Worm (Caenorhabditis elegans): Measurements from ENCODE around the gene jmjd-5.

The jmjd-5 gene

DNA sequence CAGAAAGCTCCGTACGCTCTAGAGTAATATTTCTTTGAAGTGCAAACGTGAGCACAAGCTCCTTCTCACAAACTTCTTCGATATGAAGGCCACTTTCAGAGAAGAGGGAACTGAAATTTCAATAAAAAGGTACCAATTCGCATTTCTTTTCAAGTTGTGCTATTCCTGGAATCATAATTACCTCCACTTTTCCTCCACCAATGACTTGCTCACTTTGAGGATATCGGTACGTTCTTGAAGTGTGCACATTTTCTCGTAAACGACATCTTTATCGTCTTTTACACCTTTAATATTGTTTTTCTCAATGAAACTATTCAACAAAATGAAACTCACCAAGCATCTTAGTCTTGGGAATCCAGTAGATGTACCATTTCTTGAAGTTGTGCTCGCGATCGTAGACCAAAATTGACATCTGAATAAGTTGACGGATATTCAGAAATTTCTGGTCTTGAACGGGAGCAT lies 8.0 kb upstream of the jmjd-5 start, which contains the start of gene scb-1:
Gene scb-1 (minus strand): TSS at position 412 of the 462 bp plus-strand sequence.
- TF ChIP-seq ztf-23 (GFP tag; IDR thresholded peaks at IDR 0.05) = no peak
- no peak for TF ChIP-seq T22C8.4 (GFP tag; IDR thresholded peaks at IDR 0.05)
- no peak for TF ChIP-seq klf-2 (GFP tag; conservative IDR thresholded peaks at IDR 0.05)
- TF ChIP-seq flt-1 (GFP tag; IDR thresholded peaks at IDR 0.05) = no peak
- no peak for TF ChIP-seq tab-1 (GFP tag; IDR thresholded peaks at IDR 0.05)
- no peak for TF ChIP-seq ztf-29 (GFP tag; IDR thresholded peaks at IDR 0.05)
- TF ChIP-seq cog-1 (tag; optimal IDR thresholded peaks at IDR 0.05) = no peak
- no peak for TF ChIP-seq med-1 (GFP tag; optimal IDR thresholded peaks at IDR 0.05; ENCODE audit: insufficient read depth)
- TF ChIP-seq ref-1 (GFP tag; conservative IDR thresholded peaks at IDR 0.05) = no peak

ce11 chrV:11121247-11121646 lies 6.0 kb upstream of the jmjd-5 start:
- TF ChIP-seq ztf-23 (GFP tag; IDR thresholded peaks at IDR 0.05) (no peak), cog-1 (tag; optimal IDR thresholded peaks at IDR 0.05) (no peak), ztf-29 (GFP tag; IDR thresholded peaks at IDR 0.05) (no peak), T22C8.4 (GFP tag; IDR thresholded peaks at IDR 0.05) (no peak), ref-1 (GFP tag; conservative IDR thresholded peaks at IDR 0.05) (no peak), med-1 (GFP tag; optimal IDR thresholded peaks at IDR 0.05; ENCODE audit: insufficient read depth) (no peak), klf-2 (GFP tag; conservative IDR thresholded peaks at IDR 0.05) (no peak), tab-1 (GFP tag; IDR thresholded peaks at IDR 0.05) (no peak), flt-1 (GFP tag; IDR thresholded peaks at IDR 0.05) (no peak)

- no peak for TF ChIP-seq ref-1 (GFP tag; conservative IDR thresholded peaks at IDR 0.05)
- no peak for TF ChIP-seq ztf-23 (GFP tag; IDR thresholded peaks at IDR 0.05)
- no peak for TF ChIP-seq cog-1 (tag; optimal IDR thresholded peaks at IDR 0.05)
- no peak for TF ChIP-seq klf-2 (GFP tag; conservative IDR thresholded peaks at IDR 0.05)
- TF ChIP-seq tab-1 (GFP tag; IDR thresholded peaks at IDR 0.05) = no peak
- TF ChIP-seq ztf-29 (GFP tag; IDR thresholded peaks at IDR 0.05) = no peak
- no peak for TF ChIP-seq med-1 (GFP tag; optimal IDR thresholded peaks at IDR 0.05; ENCODE audit: insufficient read depth)
- no peak for TF ChIP-seq T22C8.4 (GFP tag; IDR thresholded peaks at IDR 0.05)
- no peak for TF ChIP-seq flt-1 (GFP tag; IDR thresholded peaks at IDR 0.05)
These were observed 4.8 kb upstream of the jmjd-5 start, which contains the start of gene mboa-2 for ce11 chrV:11122466-11122865. Gene mboa-2 (minus strand): TSS chrV:11122493.

- TF ChIP-seq flt-1 (GFP tag; IDR thresholded peaks at IDR 0.05) (peak; percentile 60), tab-1 (GFP tag; IDR thresholded peaks at IDR 0.05) (no peak), ztf-23 (GFP tag; IDR thresholded peaks at IDR 0.05) (peak; percentile 76), T22C8.4 (GFP tag; IDR thresholded peaks at IDR 0.05) (peak; percentile 57; the same call in 1 of the 2 replicates), med-1 (GFP tag; optimal IDR thresholded peaks at IDR 0.05; ENCODE audit: insufficient read depth) (no peak), cog-1 (tag; optimal IDR thresholded peaks at IDR 0.05) (peak; percentile 34)
These were observed 3.4 kb upstream of the jmjd-5 start, which contains the start of the genes atp-5 and lmtr-3 for ce11 chrV:11123817-11124337. Gene atp-5 (minus strand): TSS chrV:11123867. Gene lmtr-3 (plus strand): TSS chrV:11124186.

DNA sequence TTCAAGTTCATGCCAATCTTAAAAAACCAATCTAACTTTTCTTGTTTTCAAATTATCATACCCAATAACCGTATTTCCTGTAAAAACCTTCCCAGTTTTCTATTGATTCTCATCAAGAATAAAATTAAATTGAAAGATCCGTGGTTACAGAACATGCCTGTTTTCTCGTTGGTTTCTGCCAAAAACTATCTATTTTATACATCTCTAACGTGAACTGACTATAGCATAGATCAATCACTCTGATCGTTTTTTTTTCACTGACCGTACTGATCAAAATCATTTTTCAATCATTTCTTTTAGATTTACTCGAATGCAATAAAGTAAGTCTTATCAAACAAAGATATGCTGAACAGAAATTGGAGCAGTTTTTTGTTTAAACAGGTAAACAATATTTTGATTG lies 2.4 kb upstream of the jmjd-5 start, which contains the start of gene C06H2.2:
Gene C06H2.2 (plus strand): TSS at position 301 of the 400 bp plus-strand sequence.
- no peak for TF ChIP-seq med-1 (GFP tag; optimal IDR thresholded peaks at IDR 0.05; ENCODE audit: insufficient read depth)

DNA sequence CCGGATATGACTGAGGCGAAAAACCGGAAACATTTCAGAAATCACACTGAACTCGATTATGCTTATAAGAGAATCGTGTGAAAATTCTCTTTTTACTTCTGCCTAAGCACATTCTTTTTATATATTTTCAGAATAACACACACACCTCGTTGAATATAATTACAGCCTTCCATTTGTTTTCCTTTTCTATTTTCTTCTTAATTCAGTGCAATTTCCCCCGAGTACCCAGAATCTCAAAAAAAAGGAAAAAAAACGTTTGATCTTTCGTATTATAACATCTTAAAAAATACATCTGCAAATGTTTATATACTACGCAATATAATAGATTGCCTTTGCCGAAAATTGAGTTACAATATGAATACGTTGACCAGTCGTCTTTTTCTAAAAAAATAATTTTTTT lies 4.5 kb downstream of the jmjd-5 start:
- no peak for TF ChIP-seq ztf-23 (GFP tag; IDR thresholded peaks at IDR 0.05)
- no peak for TF ChIP-seq cog-1 (tag; optimal IDR thresholded peaks at IDR 0.05)
- no peak for TF ChIP-seq tab-1 (GFP tag; IDR thresholded peaks at IDR 0.05)
- TF ChIP-seq klf-2 (GFP tag; conservative IDR thresholded peaks at IDR 0.05) = no peak
- no peak for TF ChIP-seq ztf-29 (GFP tag; IDR thresholded peaks at IDR 0.05)
- no peak for TF ChIP-seq ref-1 (GFP tag; conservative IDR thresholded peaks at IDR 0.05)
- TF ChIP-seq med-1 (GFP tag; optimal IDR thresholded peaks at IDR 0.05; ENCODE audit: insufficient read depth) = no peak
- TF ChIP-seq T22C8.4 (GFP tag; IDR thresholded peaks at IDR 0.05) = no peak
- TF ChIP-seq flt-1 (GFP tag; IDR thresholded peaks at IDR 0.05) = no peak

DNA sequence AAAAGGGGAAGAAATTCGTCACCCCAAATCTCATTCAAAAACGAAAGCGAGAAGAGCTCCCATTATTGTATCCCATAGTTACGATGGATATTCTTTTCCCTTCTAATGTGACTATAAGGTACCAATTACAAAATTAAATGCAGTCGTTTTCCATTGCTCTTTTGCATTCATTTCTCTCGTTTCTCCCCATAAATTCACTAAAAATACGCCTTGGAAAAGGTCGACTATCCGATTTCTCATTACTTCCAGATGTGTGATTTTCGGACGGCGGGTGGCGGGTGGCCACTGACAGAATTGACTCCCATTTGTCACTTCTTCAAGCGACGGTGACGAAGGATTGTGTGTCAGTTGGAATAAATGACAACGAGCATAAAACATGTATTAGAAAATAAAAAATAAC lies 6.2 kb downstream of the jmjd-5 start:
- no peak for TF ChIP-seq flt-1 (GFP tag; IDR thresholded peaks at IDR 0.05)
- no peak for TF ChIP-seq tab-1 (GFP tag; IDR thresholded peaks at IDR 0.05)
- TF ChIP-seq T22C8.4 (GFP tag; IDR thresholded peaks at IDR 0.05) = no peak
- no peak for TF ChIP-seq cog-1 (tag; optimal IDR thresholded peaks at IDR 0.05)
- TF ChIP-seq ref-1 (GFP tag; conservative IDR thresholded peaks at IDR 0.05) = no peak
- TF ChIP-seq med-1 (GFP tag; optimal IDR thresholded peaks at IDR 0.05; ENCODE audit: insufficient read depth) = no peak
- TF ChIP-seq klf-2 (GFP tag; conservative IDR thresholded peaks at IDR 0.05) = no peak
- TF ChIP-seq ztf-29 (GFP tag; IDR thresholded peaks at IDR 0.05) = no peak
- TF ChIP-seq ztf-23 (GFP tag; IDR thresholded peaks at IDR 0.05) = no peak

DNA sequence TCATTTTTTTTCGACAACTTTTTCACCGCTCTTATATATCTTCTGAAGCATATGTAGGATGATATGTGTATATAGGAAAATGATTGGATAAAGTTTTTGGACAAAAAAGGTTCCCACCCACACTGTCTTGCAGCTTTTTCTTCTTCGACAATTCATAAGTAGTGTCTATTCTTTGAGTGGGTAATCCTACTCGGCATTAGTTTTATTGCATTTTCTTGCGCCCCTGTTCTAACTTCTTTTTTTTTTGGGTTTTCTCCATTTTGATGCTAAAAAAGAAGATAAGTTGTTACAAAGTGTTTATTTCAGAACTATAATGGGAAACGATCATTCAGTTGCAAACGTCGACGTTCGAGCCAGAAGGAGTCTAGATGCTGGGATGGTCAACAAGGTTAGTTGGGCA lies 7.0 kb downstream of the jmjd-5 start, which contains the start of gene glb-3:
Gene glb-3 (plus strand): TSS at position 301 of the 400 bp plus-strand sequence.
- no peak for TF ChIP-seq flt-1 (GFP tag; IDR thresholded peaks at IDR 0.05)
- TF ChIP-seq ztf-29 (GFP tag; IDR thresholded peaks at IDR 0.05) = no peak
- no peak for TF ChIP-seq cog-1 (tag; optimal IDR thresholded peaks at IDR 0.05)
- no peak for TF ChIP-seq ztf-23 (GFP tag; IDR thresholded peaks at IDR 0.05)
- TF ChIP-seq med-1 (GFP tag; optimal IDR thresholded peaks at IDR 0.05; ENCODE audit: insufficient read depth) = no peak
- TF ChIP-seq klf-2 (GFP tag; conservative IDR thresholded peaks at IDR 0.05) = no peak
- TF ChIP-seq T22C8.4 (GFP tag; IDR thresholded peaks at IDR 0.05) = no peak
- TF ChIP-seq ref-1 (GFP tag; conservative IDR thresholded peaks at IDR 0.05) = no peak
- no peak for TF ChIP-seq tab-1 (GFP tag; IDR thresholded peaks at IDR 0.05)

DNA sequence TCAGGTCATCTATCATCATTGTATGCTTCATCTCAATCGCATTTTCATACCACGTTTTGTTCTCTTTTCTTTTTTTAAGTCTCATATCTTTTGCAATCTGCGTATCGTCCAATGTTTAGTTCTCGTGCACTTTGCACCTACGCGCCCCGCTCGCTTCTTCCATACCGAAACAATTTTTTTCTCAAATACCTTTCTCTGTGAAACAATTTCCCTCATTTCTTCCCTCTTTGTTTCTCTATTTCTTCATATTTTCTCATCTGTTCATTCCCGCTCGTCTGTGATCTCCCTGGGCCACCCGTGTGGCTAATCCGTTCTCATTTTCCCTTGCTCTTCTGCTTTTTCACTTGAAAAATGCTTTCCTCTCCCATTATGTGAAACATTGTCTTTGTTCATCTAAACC lies 13.0 kb downstream of the jmjd-5 start:
- TF ChIP-seq flt-1 (GFP tag; IDR thresholded peaks at IDR 0.05) (no peak), ztf-29 (GFP tag; IDR thresholded peaks at IDR 0.05) (no peak), med-1 (GFP tag; optimal IDR thresholded peaks at IDR 0.05; ENCODE audit: insufficient read depth) (no peak)

DNA sequence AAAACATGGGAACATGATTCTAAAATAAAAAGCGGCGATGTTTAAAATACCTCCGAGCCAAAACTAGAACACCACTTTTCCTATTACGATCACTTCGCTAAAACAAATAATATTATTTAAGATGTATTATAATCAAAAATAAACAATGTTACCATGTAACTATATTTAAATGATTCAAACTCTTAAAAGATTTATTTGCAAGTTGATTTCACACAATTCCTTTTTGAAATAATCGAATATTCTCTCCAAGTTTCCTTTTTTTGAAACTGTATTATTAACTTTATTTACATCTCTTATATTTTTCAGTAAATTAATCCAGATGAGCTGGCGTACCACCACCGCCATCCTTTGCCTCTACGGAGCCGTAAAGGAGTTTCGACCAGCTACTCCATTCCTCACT lies 13.9 kb downstream of the jmjd-5 start, which contains the start of gene folt-1:
Gene folt-1 (plus strand): TSS at position 301 of the 400 bp plus-strand sequence.
- TF ChIP-seq med-1 (GFP tag; optimal IDR thresholded peaks at IDR 0.05; ENCODE audit: insufficient read depth) (no peak), tab-1 (GFP tag; IDR thresholded peaks at IDR 0.05) (no peak)

Data from whole organism, midembryonic.